Worm (Caenorhabditis elegans) whole organism, late embryonic: ENCODE measurements around the gene ZK632.4.

Experiments used
- C08G9.2 ChIP-seq: sonication (generic microtip); optimal IDR thresholded peaks from 2 replicates; lab custom pipeline; 2016; ENCODE audit warnings: mild to moderate bottlenecking, missing genetic modification characterization, moderate library complexity, missing compliant biosample characterization
- K02D7.2 ChIP-seq: sonication (generic microtip); optimal IDR thresholded peaks from 2 replicates; lab custom pipeline; 2017; ENCODE audit warnings: mild to moderate bottlenecking, missing genetic modification characterization, missing compliant biosample characterization
- K09A11.1 ChIP-seq: sonication (generic microtip); optimal IDR thresholded peaks from 2 replicates; lab custom pipeline; 2017; ENCODE audit warnings: antibody characterized with exemption, mild to moderate bottlenecking, missing genetic modification characterization, missing compliant biosample characterization; ENCODE audit not compliant: insufficient read depth
- ahr-1 ChIP-seq: sonication (generic microtip); optimal IDR thresholded peaks from 2 replicates; lab custom pipeline; 2016; ENCODE audit warnings: missing genetic modification characterization, missing compliant biosample characterization
- ama-1 ChIP-seq: fragments of 150-350 bp; optimal IDR thresholded peaks from 2 replicates; lab custom pipeline; 2014
- ceh-18 ChIP-seq: sonication (generic microtip); optimal IDR thresholded peaks from 2 replicates; lab custom pipeline; 2016; ENCODE audit warnings: missing genetic modification characterization, missing compliant biosample characterization
- ceh-34 ChIP-seq: sonication (generic microtip); optimal IDR thresholded peaks from 2 replicates; lab custom pipeline; 2016; ENCODE audit warnings: mild to moderate bottlenecking, missing genetic modification characterization, missing compliant biosample characterization
- ceh-45 ChIP-seq: fragments of 200-800 bp; sonication (Bioruptor generic); IDR thresholded peaks from 2 replicates; pipeline ENCODE4 v1.3.6; 2022; ENCODE audit warnings: missing genetic modification reagents, missing genetic modification characterization, missing compliant biosample characterization
- ceh-6 ChIP-seq: fragments of 200-800 bp; sonication (Bioruptor generic); optimal IDR thresholded peaks from 2 replicates; lab custom pipeline; 2018; ENCODE audit warnings: mild to moderate bottlenecking, missing genetic modification characterization, missing compliant biosample characterization
- ceh-9 ChIP-seq: sonication (generic microtip); optimal IDR thresholded peaks from 2 replicates; lab custom pipeline; 2016; ENCODE audit warnings: mild to moderate bottlenecking, missing genetic modification characterization, inconsistent platforms, missing compliant biosample characterization
- elt-2 ChIP-seq: sonication (generic microtip); optimal IDR thresholded peaks from 2 replicates; lab custom pipeline; 2016; ENCODE audit warnings: missing genetic modification reagents, missing genetic modification characterization, missing compliant biosample characterization
- elt-4 ChIP-seq: sonication (generic microtip); optimal IDR thresholded peaks from 2 replicates; lab custom pipeline; 2016; ENCODE audit warnings: missing genetic modification characterization, missing compliant biosample characterization
- fkh-6 ChIP-seq: sonication (generic microtip); optimal IDR thresholded peaks from 2 replicates; lab custom pipeline; 2016; ENCODE audit warnings: missing genetic modification characterization, missing compliant biosample characterization
- hlh-13 ChIP-seq: fragments of 200-800 bp; sonication (Bioruptor generic); optimal IDR thresholded peaks from 2 replicates; lab custom pipeline; 2018; ENCODE audit warnings: mild to moderate bottlenecking, missing genetic modification characterization, missing compliant biosample characterization
- hlh-30 ChIP-seq: sonication (generic microtip); optimal IDR thresholded peaks from 2 replicates; lab custom pipeline; 2017; ENCODE audit warnings: antibody characterized with exemption, missing genetic modification characterization, missing compliant biosample characterization; ENCODE audit not compliant: insufficient read depth
- hlh-6 ChIP-seq: sonication (generic microtip); optimal IDR thresholded peaks from 2 replicates; lab custom pipeline; 2016; ENCODE audit warnings: missing genotype, missing genetic modification characterization, missing compliant biosample characterization
- nfya-1 ChIP-seq: sonication (generic microtip); optimal IDR thresholded peaks from 2 replicates; lab custom pipeline; 2017; ENCODE audit warnings: missing genetic modification characterization, mild to moderate bottlenecking, missing compliant biosample characterization, antibody characterized with exemption, moderate library complexity
- nhr-11 ChIP-seq: fragments of 150-350 bp; optimal IDR thresholded peaks from 2 replicates; lab custom pipeline; 2014; ENCODE audit warnings: missing biosample characterization, missing genetic modification characterization
- nhr-232 ChIP-seq: sonication (generic microtip); optimal IDR thresholded peaks from 2 replicates; lab custom pipeline; 2016; ENCODE audit warnings: missing genetic modification characterization, missing compliant biosample characterization
- pha-2 ChIP-seq: sonication (generic microtip); optimal IDR thresholded peaks from 2 replicates; lab custom pipeline; 2017; ENCODE audit warnings: mild to moderate bottlenecking, missing genetic modification characterization, missing compliant biosample characterization
- pha-4 ChIP-seq: fragments of 150-350 bp; optimal IDR thresholded peaks from 2 replicates; lab custom pipeline; 2018; ENCODE audit warnings: missing biosample characterization, missing genetic modification reagents, missing genetic modification characterization
- pros-1 ChIP-seq: fragments of 150-350 bp; optimal IDR thresholded peaks from 2 replicates; lab custom pipeline; 2014; ENCODE audit warnings: missing biosample characterization, missing genetic modification reagents, missing genetic modification characterization
- rnt-1 ChIP-seq: sonication (generic microtip); optimal IDR thresholded peaks from 2 replicates; lab custom pipeline; 2016; ENCODE audit warnings: missing genetic modification characterization, missing compliant biosample characterization
- sox-4 ChIP-seq: sonication (generic microtip); optimal IDR thresholded peaks from 2 replicates; lab custom pipeline; 2017; ENCODE audit warnings: mild to moderate bottlenecking, missing genetic modification characterization, inconsistent platforms, missing compliant biosample characterization
- ttx-3 ChIP-seq: sonication (generic microtip); optimal IDR thresholded peaks from 2 replicates; lab custom pipeline; 2016; ENCODE audit warnings: missing genetic modification reagents, missing genetic modification characterization, missing compliant biosample characterization
- unc-86 ChIP-seq: sonication (generic microtip); optimal IDR thresholded peaks from 2 replicates; lab custom pipeline; 2016; ENCODE audit warnings: missing genetic modification characterization, missing compliant biosample characterization
- zip-5 ChIP-seq: sonication (generic microtip); optimal IDR thresholded peaks from 2 replicates; lab custom pipeline; 2016; ENCODE audit warnings: missing genetic modification characterization, missing compliant biosample characterization
- ztf-16 ChIP-seq: sonication (generic microtip); optimal IDR thresholded peaks from 2 replicates; lab custom pipeline; 2017; ENCODE audit warnings: missing genetic modification characterization, missing compliant biosample characterization

The ZK632.4 gene

DNA sequence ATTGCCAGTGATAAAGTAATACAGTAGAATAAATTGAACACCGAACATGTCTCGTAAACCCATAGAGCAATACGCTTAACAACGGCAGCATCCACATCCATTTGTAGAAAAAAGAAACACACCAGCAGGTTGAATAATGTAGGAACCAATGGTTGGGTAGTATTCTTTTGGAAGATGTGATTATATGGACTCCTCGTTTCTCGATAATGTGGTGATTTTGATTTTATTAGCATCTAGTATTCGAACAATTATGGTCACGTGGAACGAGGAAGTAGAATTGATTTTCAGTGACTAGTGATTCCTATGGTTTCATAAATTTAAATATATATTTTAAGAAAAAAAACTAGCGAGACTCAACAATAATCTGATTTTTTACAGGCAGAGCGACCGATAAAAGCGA, 10.8 kb downstream of the ZK632.4 start, which contains the start of gene srxa-10:
TSS of gene srxa-10 (minus strand) at position 101 of the 400 bp plus-strand sequence.
- TF ChIP-seq elt-4: no peak
- TF ChIP-seq pha-2 (tag; lab: Kevin White, UChicago): no peak
- no peak for TF ChIP-seq ceh-6 (GFP tag; lab: Kevin White, UChicago)
- no peak for TF ChIP-seq zip-5 (tag; lab: Kevin White, UChicago)

DNA sequence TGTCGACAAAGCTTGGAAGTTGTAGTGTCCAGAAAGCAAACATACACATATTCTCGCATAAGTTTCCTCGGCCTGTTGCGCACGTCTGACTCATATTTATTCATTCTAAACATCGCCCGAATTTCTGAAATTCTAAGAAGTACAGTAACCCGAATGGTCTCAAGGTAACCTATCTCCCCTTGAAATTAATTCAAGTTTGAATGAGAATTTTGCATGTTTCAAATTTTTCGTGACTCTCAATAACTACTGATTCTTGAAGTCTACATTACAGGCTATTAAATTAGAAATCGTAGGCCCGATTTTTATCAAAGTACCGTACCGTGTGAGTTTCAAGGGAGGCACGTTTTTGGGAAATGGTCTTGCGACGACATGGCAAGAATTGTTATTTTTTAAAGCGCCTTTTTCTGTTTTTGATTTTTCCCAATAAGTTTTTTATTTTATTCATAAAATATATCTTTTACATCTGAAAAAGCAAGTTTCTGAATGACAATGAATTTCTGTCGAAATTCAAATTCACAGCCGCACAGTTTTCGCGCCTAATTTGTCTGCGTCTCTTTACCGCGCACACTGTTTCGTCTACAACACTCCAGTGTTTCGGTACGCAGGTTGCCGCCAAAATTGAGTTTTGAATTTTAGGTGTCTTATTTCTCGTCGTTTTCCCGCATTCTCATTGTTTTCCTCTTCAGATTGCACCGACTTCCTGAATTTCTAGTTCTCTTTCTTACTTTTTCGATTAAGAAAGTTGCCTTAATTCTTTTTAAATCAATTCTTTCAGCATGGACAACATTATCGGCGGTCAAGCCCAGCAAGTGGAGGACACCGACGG, 13.4 kb downstream of the ZK632.4 start, which contains the start of the genes R10E11.9 and mcm-6:
TSS of gene R10E11.9 (minus strand) at position 51 of the 826 bp plus-strand sequence.
TSS of gene mcm-6 (plus strand) at position 776 of the 826 bp plus-strand sequence.
- TF ChIP-seq ceh-18: no peak
- no peak for TF ChIP-seq C08G9.2 (tag; lab: Kevin White, UChicago)
- no peak for TF ChIP-seq ceh-45
- TF ChIP-seq rnt-1: no peak
- no peak for TF ChIP-seq hlh-30 (tag; lab: Kevin White, UChicago)
- no peak for TF ChIP-seq pros-1 (tag; lab: Kevin White, UChicago)
- no peak for TF ChIP-seq sox-4
- TF ChIP-seq nhr-11 (tag; lab: Kevin White, UChicago): no peak
- no peak for TF ChIP-seq unc-86 (tag; lab: Kevin White, UChicago)
- TF ChIP-seq ttx-3 (tag; lab: Kevin White, UChicago): no peak
- no peak for TF ChIP-seq ztf-16 (tag; lab: Kevin White, UChicago)
- no peak for TF ChIP-seq fkh-6
- no peak for TF ChIP-seq ama-1
- no peak for TF ChIP-seq nhr-232 (tag; lab: Kevin White, UChicago)
- no peak for TF ChIP-seq pha-4 (tag; lab: Kevin White, UChicago)
- no peak for TF ChIP-seq hlh-6
- TF ChIP-seq hlh-13 (GFP tag; lab: Kevin White, UChicago): no peak
- TF ChIP-seq ahr-1 (tag; lab: Kevin White, UChicago): no peak

ce11 chrIII:9789607-9790073, 17.6 kb downstream of the ZK632.4 start, which contains the start of gene R10E11.5:
R10E11.5 (minus strand) TSS chrIII:9789657.
- TF ChIP-seq nfya-1 (tag; lab: Kevin White, UChicago) (peak; percentile 51), ceh-34 (tag; lab: Kevin White, UChicago) (no peak)

DNA sequence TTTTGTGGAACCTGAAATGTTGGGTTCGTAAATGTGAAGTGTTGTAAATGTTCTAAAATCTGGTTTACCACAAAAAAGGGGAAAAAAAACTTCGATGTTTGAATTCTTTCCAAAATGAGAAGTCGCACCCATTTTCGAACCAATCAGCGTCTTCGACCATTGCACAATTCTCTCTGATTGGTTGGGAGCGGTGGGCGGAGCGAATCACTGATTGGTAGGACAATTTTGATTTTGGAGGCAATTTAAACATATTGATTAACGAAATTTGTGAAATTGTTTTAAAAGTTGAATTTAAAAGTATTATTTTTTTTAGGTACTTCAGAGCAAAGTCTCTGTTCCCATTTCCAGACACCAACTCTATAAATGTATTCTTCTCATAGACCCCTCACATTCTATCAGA, 18.2 kb downstream of the ZK632.4 start:
- TF ChIP-seq nfya-1 (tag; lab: Kevin White, UChicago) (peak; percentile 84), ceh-9 (no peak)
- TF ChIP-seq, all 69 proteins: peak for 1

ce11 chrIII:9786776-9787175, 20.5 kb downstream of the ZK632.4 start:
- TF ChIP-seq hlh-30 (tag; lab: Kevin White, UChicago) (no peak), K09A11.1 (tag; lab: Kevin White, UChicago) (no peak), elt-2 (tag; lab: Kevin White, UChicago) (peak; percentile 79)

- TF ChIP-seq K02D7.2 (tag; lab: Kevin White, UChicago) (no peak), hlh-30 (tag; lab: Kevin White, UChicago) (no peak)
Measured at ce11 chrIII:9783133-9783590, 24.1 kb downstream of the ZK632.4 start.
